Worm (Caenorhabditis elegans) whole organism, midembryonic: ENCODE measurements around the gene C13A2.9.

Source experiments
- T22C8.4 ChIP-seq: fragments of 200-800 bp; sonication (Bioruptor generic); IDR thresholded peaks from 2 replicates; pipeline ENCODE4 v1.3.6; 2022; ENCODE audit warnings: missing genetic modification characterization, missing compliant biosample characterization
- cog-1 ChIP-seq: sonication (generic microtip); optimal IDR thresholded peaks from 2 replicates; lab custom pipeline; 2016; ENCODE audit warnings: missing genetic modification characterization, missing compliant biosample characterization
- flt-1 ChIP-seq: fragments of 200-800 bp; sonication (Bioruptor generic); IDR thresholded peaks from 2 replicates; pipeline ENCODE4 v1.3.6; 2022; ENCODE audit warnings: missing genetic modification characterization, missing compliant biosample characterization
- med-1 ChIP-seq: sonication (generic microtip); optimal IDR thresholded peaks from 2 replicates; lab custom pipeline; 2017; ENCODE audit warnings: missing genetic modification characterization, mild to moderate bottlenecking, missing compliant biosample characterization, antibody characterized with exemption, missing genetic modification reagents; ENCODE audit not compliant: insufficient read depth
- ref-1 ChIP-seq: fragments of 200-800 bp; sonication (Bioruptor generic); conservative IDR thresholded peaks from 2 replicates; pipeline ENCODE4 v1.3.6; 2022; ENCODE audit warnings: missing genetic modification reagents, missing genetic modification characterization, missing compliant biosample characterization
- tab-1 ChIP-seq: fragments of 200-800 bp; sonication (Bioruptor generic); IDR thresholded peaks from 2 replicates; pipeline ENCODE4 v1.3.6; 2022; ENCODE audit warnings: missing genetic modification characterization, missing compliant biosample characterization
- ztf-23 ChIP-seq: fragments of 200-800 bp; sonication (Bioruptor generic); IDR thresholded peaks from 2 replicates; pipeline ENCODE4 v1.3.6; 2022; ENCODE audit warnings: missing genetic modification reagents, missing genetic modification characterization, missing compliant biosample characterization
- ztf-29 ChIP-seq: fragments of 200-800 bp; sonication (Bioruptor generic); IDR thresholded peaks from 2 replicates; pipeline ENCODE4 v1.3.6; 2022; ENCODE audit warnings: missing genetic modification reagents, missing genetic modification characterization, missing compliant biosample characterization

- TF ChIP-seq cog-1 (tag; lab: Kevin White, UChicago) = no peak
- TF ChIP-seq flt-1 (GFP tag; lab: Robert Waterston, UW) = no peak
- no peak for TF ChIP-seq med-1 (GFP tag; lab: Kevin White, UChicago)
- TF ChIP-seq T22C8.4 (GFP tag; lab: Robert Waterston, UW) = no peak
- TF ChIP-seq tab-1 (GFP tag; lab: Robert Waterston, UW) = no peak
- no peak for TF ChIP-seq ref-1 (GFP tag; lab: Robert Waterston, UW)
- TF ChIP-seq ztf-23 (GFP tag; lab: Robert Waterston, UW) = no peak
- TF ChIP-seq ztf-29 (GFP tag; lab: Robert Waterston, UW) = no peak
Measured at ce11 chrV:7264042-7264441, at the start of gene C13A2.9.
